Fruit fly (Drosophila melanogaster): ENCODE measurements around the gene htk.

DNA sequence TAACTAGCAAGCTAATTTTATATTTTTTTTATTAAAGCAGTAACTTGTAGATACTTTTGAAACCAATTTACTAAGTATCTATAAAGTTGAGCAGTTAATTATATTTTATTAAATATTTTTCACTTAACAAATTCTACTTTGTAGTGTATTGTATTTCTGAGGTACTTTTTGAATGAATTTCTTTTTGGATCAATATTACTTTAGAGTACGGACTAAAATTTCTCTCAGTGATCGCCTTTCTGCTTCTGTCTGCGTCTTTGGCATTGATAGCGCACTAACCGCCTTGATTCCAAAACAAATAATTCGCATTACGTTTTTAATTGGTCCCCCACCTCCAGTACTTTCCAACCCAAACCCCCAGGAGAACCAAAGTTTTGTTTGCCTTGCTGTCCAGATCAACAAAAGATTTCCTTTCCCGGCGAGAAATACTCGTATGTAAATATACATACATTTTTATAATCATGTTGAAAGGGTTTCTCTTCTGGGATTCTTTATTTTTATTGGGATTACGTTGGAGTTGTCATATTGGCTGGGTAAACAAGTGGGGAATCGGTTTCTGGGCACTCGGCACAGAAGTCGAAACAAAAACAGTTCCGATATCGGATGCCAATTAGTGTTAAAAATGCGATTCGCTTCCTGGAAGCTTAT, 4.4 kb upstream of the htk start:
- TF ChIP-seq CG8478 (optimal IDR thresholded peaks at IDR 0.05) (no peak), CTCF (optimal IDR thresholded peaks at IDR 0.05) (no peak)

Measured in S2 (cell line).